Fruit fly (Drosophila melanogaster): Measurements from ENCODE around the gene Ilp7.

DNA sequence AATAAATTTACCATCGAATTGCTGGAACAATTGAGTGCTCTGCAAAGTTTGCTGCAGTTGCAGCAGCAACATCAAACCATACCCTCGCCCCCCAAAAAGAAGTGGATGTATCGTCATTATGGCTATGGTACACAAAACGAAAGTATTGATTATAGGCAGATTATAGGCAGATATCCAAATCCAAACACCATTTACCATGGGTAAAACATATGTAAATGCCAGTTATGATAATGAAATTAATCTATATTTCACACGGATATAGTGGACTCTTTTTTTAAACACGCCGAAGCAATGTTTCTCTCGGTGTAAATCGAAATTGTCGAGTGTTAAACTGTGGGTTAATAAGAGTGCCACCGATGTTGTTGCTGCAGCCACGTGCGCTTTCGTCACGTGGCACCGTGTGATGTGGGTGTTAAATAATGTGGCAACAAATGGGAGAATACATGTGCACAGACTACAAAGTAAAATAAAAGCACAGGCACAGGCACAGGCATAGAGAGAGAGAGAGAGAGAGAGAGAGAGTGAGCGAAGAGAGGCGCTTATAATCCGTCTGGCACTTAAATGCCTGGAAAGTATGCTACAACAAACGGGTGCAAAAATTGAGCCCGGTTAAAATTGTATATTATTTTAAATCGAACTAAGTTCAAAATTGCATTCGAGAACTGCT is 29.3 kb downstream of the Ilp7 start:
- TF ChIP-seq gl (tag; optimal IDR thresholded peaks at IDR 0.05), result no peak
- no peak for TF ChIP-seq fd96Ca (GFP tag; IDR thresholded peaks at IDR 0.05)
- no peak for TF ChIP-seq CG15710 (tag; optimal IDR thresholded peaks at IDR 0.05)
- no peak for TF ChIP-seq Ets98B (GFP tag; IDR thresholded peaks at IDR 0.05)
- TF ChIP-seq Snoo (tag; optimal IDR thresholded peaks at IDR 0.05), result peak; percentile 5
- TF ChIP-seq CG17806 (tag; optimal IDR thresholded peaks at IDR 0.05), result no peak
- TF ChIP-seq Pif1A (GFP tag; optimal IDR thresholded peaks at IDR 0.05), result peak; percentile 41
- TF ChIP-seq CG4496 (GFP tag; IDR thresholded peaks at IDR 0.05), result no peak
- no peak for TF ChIP-seq CG12605 (GFP tag; IDR thresholded peaks at IDR 0.05)
- TF ChIP-seq CG8159 (tag; optimal IDR thresholded peaks at IDR 0.05), result no peak
- no peak for TF ChIP-seq CG14655 (GFP tag; optimal IDR thresholded peaks at IDR 0.05)

Data from whole organism, pupa.